Worm (Caenorhabditis elegans): ENCODE measurements around the gene C31H1.2.

C31H1.2 gene

ce11 chrIV:5754821-5755220 is 36.3 kb upstream of the C31H1.2 start:
- TF ChIP-seq lsy-2 (tag; optimal IDR thresholded peaks at IDR 0.05) (peak in 1 of 2 experiments; percentile 17), alr-1 (tag; optimal IDR thresholded peaks at IDR 0.05) (no peak)

- TF ChIP-seq lin-13 (GFP tag; optimal IDR thresholded peaks at IDR 0.05) (no peak), ceh-16 (tag; optimal IDR thresholded peaks at IDR 0.05) (no peak), lin-11 (tag; optimal IDR thresholded peaks at IDR 0.05) (no peak), fos-1 (tag; optimal IDR thresholded peaks at IDR 0.05) (peak; percentile 13), nhr-21 (tag; optimal IDR thresholded peaks at IDR 0.05) (peak; percentile 16), crh-2 (tag; optimal IDR thresholded peaks at IDR 0.05) (peak; percentile 51), gmeb-1 (tag; optimal IDR thresholded peaks at IDR 0.05) (peak; percentile 47), blmp-1 (tag; optimal IDR thresholded peaks at IDR 0.05; ENCODE audit: insufficient read depth) (no peak), ama-1 (optimal IDR thresholded peaks at IDR 0.05) (no peak), sem-4 (tag; optimal IDR thresholded peaks at IDR 0.05) (no peak), nhr-237 (tag; optimal IDR thresholded peaks at IDR 0.05) (no peak), R02D3.7 (tag; optimal IDR thresholded peaks at IDR 0.05) (no peak), sma-9 (GFP tag; optimal IDR thresholded peaks at IDR 0.05) (peak; percentile 83), sma-9 (tag; optimal IDR thresholded peaks at IDR 0.05) (no peak)
These were observed 35.2 kb upstream of the C31H1.2 start for ce11 chrIV:5755922-5756321.

ce11 chrIV:5757762-5758161 is 33.3 kb upstream of the C31H1.2 start, which contains the start of gene nhr-46:
Gene nhr-46, minus strand, starts transcription at chrIV:5757862.
- TF ChIP-seq ztf-1 (GFP tag; conservative IDR thresholded peaks at IDR 0.05) (no peak), snpc-4 (tag; optimal IDR thresholded peaks at IDR 0.05) (no peak), ama-1 (optimal IDR thresholded peaks at IDR 0.05) (no peak), crh-2 (tag; optimal IDR thresholded peaks at IDR 0.05) (no peak), lsy-2 (tag; optimal IDR thresholded peaks at IDR 0.05) (no peak)

- TF ChIP-seq skn-1 (tag; optimal IDR thresholded peaks at IDR 0.05) (no peak), elt-1 (tag; optimal IDR thresholded peaks at IDR 0.05) (peak; percentile 54), nhr-11 (tag; optimal IDR thresholded peaks at IDR 0.05) (no peak), sma-3 (GFP tag; optimal IDR thresholded peaks at IDR 0.05) (no peak), unc-62 (GFP tag; optimal IDR thresholded peaks at IDR 0.05) (no peak), ztf-1 (GFP tag; conservative IDR thresholded peaks at IDR 0.05) (no peak), nhr-25 (tag; optimal IDR thresholded peaks at IDR 0.05) (no peak), lin-13 (GFP tag; optimal IDR thresholded peaks at IDR 0.05) (no peak), sma-9 (GFP tag; optimal IDR thresholded peaks at IDR 0.05) (peak; percentile 15), sma-9 (tag; optimal IDR thresholded peaks at IDR 0.05) (no peak), lsy-2 (tag; optimal IDR thresholded peaks at IDR 0.05) (no peak), nhr-12 (tag; optimal IDR thresholded peaks at IDR 0.05) (no peak), ceh-16 (tag; optimal IDR thresholded peaks at IDR 0.05) (peak; percentile 0)
These were observed 32.4 kb upstream of the C31H1.2 start for ce11 chrIV:5758695-5759094.

ce11 chrIV:5760656-5761055 is 30.4 kb upstream of the C31H1.2 start:
- TF ChIP-seq nhr-25 (tag; optimal IDR thresholded peaks at IDR 0.05) = no peak
- no peak for TF ChIP-seq alr-1 (tag; optimal IDR thresholded peaks at IDR 0.05)
- no peak for TF ChIP-seq nhr-11 (tag; optimal IDR thresholded peaks at IDR 0.05)
- TF ChIP-seq ceh-16 (tag; optimal IDR thresholded peaks at IDR 0.05) = no peak
- no peak for TF ChIP-seq elt-1 (tag; optimal IDR thresholded peaks at IDR 0.05)
- TF ChIP-seq nhr-21 (tag; optimal IDR thresholded peaks at IDR 0.05) = no peak
- TF ChIP-seq zag-1 (tag; optimal IDR thresholded peaks at IDR 0.05) = no peak
- no peak for TF ChIP-seq unc-39 (tag; optimal IDR thresholded peaks at IDR 0.05)
- TF ChIP-seq crh-2 (tag; optimal IDR thresholded peaks at IDR 0.05) = no peak
- no peak for TF ChIP-seq R02D3.7 (tag; optimal IDR thresholded peaks at IDR 0.05)

ce11 chrIV:5761211-5761907 is 29.7 kb upstream of the C31H1.2 start:
- TF ChIP-seq sma-9 (GFP tag; optimal IDR thresholded peaks at IDR 0.05) (peak; percentile 13), sma-9 (tag; optimal IDR thresholded peaks at IDR 0.05) (no peak), gmeb-1 (tag; optimal IDR thresholded peaks at IDR 0.05) (no peak), sem-4 (tag; optimal IDR thresholded peaks at IDR 0.05) (no peak), ztf-1 (GFP tag; conservative IDR thresholded peaks at IDR 0.05) (no peak), snpc-4 (tag; optimal IDR thresholded peaks at IDR 0.05) (no peak)

- peak; percentile 43 for TF ChIP-seq nhr-25 (tag; optimal IDR thresholded peaks at IDR 0.05)
- no peak for TF ChIP-seq mab-5 (tag; optimal IDR thresholded peaks at IDR 0.05)
- peak; percentile 50 for TF ChIP-seq crh-2 (tag; optimal IDR thresholded peaks at IDR 0.05)
- no peak for TF ChIP-seq dmd-4 (tag; optimal IDR thresholded peaks at IDR 0.05)
- peak; percentile 34 for TF ChIP-seq nhr-129 (tag; optimal IDR thresholded peaks at IDR 0.05)
- TF ChIP-seq nhr-21 (tag; optimal IDR thresholded peaks at IDR 0.05) = peak; percentile 36
- peak; percentile 88 for TF ChIP-seq sma-9 (GFP tag; optimal IDR thresholded peaks at IDR 0.05)
- no peak for TF ChIP-seq sma-9 (tag; optimal IDR thresholded peaks at IDR 0.05)
- peak; percentile 82 for TF ChIP-seq fos-1 (tag; optimal IDR thresholded peaks at IDR 0.05)
- TF ChIP-seq F13H6.1 (tag; optimal IDR thresholded peaks at IDR 0.05) = peak; percentile 11
- peak; percentile 4 for TF ChIP-seq gmeb-1 (tag; optimal IDR thresholded peaks at IDR 0.05)
- TF ChIP-seq snpc-4 (tag; optimal IDR thresholded peaks at IDR 0.05) = no peak
- no peak for TF ChIP-seq lin-13 (GFP tag; optimal IDR thresholded peaks at IDR 0.05)
These were observed 28.3 kb upstream of the C31H1.2 start for ce11 chrIV:5762770-5763169.
